Worm (Caenorhabditis elegans): ENCODE data around the gene Y38E10A.35.

The Y38E10A.35 gene

DNA sequence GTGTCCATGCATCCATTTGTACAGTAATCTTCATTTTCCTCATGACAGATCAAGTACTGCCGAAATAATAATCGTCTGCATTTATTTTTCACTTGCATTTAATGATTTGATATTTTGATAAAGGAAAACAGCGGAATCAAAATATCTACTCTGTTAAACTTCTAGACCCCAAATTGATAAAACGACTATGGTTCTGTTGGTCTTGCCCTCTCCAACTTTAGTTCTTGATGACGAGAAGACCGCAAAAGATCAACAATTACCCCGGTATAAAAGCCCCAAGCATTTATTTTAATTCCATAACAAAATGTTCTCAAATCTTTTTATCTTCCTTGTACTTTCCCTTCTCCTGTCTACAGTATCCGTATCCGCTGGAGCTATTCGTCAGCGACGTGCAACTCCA is 36.0 kb upstream of the Y38E10A.35 start, which contains the start of gene Y38E10A.9:
Y38E10A.9 (plus strand) TSS at position 301 of the 400 bp plus-strand sequence.
- TF ChIP-seq lir-3 (tag; optimal IDR thresholded peaks at IDR 0.05; ENCODE audit: poor library complexity) (no peak), lsy-2 (tag; optimal IDR thresholded peaks at IDR 0.05) (no peak), unc-86 (tag; optimal IDR thresholded peaks at IDR 0.05) (no peak), nhr-47 (tag; optimal IDR thresholded peaks at IDR 0.05) (no peak), C04F5.9 (tag; optimal IDR thresholded peaks at IDR 0.05) (no peak), sptf-1 (tag; optimal IDR thresholded peaks at IDR 0.05) (no peak)

DNA sequence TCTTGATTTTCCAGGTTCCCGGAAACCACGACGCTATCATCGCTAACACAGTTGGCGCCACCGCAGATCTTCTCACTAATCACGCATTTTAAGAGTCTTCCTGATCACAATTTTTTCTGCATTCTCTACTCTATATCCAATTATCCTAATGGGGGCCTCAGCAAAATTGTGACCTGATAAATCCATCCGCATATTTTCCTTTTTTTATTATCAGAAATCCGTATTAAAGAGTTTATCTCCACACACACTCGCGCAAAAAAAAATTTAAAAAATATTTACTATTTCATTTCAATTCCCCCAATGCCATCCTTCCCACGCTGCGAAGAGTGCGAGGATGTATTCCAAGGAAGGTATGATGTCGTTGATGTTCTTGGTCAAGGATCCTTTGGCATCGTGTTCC is 34.2 kb upstream of the Y38E10A.35 start, which contains the start of gene Y38E10A.8:
Y38E10A.8 (plus strand) TSS at position 301 of the 400 bp plus-strand sequence.
- TF ChIP-seq dsc-1 (tag; optimal IDR thresholded peaks at IDR 0.05), result peak; percentile 19
- TF ChIP-seq Y116A8C.19 (tag; optimal IDR thresholded peaks at IDR 0.05; ENCODE audit: borderline replicate concordance), result no peak

DNA sequence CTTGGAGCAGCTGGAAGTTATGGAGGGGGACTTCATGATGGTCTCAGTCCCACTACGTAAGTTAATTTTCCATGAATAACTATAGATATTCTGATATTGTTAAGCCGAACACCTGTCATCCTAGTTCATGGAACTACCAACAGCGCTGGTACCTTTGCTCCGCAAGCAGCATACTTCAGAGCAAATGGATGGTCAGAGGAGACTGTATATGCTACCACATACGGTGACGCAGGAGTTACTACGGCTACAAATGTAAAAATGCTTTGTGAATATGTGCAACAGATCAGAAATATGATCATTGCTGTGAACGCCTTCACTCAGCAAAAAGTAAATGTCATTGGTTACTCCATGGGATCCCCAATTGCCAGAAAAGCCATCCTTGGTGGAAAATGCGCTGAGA is 33.4 kb upstream of the Y38E10A.35 start:
- no peak for TF ChIP-seq nhr-237 (tag; optimal IDR thresholded peaks at IDR 0.05)
- TF ChIP-seq jun-1 (tag; optimal IDR thresholded peaks at IDR 0.05), result no peak
- no peak for TF ChIP-seq grh-1 (GFP tag; IDR thresholded peaks at IDR 0.05)

DNA sequence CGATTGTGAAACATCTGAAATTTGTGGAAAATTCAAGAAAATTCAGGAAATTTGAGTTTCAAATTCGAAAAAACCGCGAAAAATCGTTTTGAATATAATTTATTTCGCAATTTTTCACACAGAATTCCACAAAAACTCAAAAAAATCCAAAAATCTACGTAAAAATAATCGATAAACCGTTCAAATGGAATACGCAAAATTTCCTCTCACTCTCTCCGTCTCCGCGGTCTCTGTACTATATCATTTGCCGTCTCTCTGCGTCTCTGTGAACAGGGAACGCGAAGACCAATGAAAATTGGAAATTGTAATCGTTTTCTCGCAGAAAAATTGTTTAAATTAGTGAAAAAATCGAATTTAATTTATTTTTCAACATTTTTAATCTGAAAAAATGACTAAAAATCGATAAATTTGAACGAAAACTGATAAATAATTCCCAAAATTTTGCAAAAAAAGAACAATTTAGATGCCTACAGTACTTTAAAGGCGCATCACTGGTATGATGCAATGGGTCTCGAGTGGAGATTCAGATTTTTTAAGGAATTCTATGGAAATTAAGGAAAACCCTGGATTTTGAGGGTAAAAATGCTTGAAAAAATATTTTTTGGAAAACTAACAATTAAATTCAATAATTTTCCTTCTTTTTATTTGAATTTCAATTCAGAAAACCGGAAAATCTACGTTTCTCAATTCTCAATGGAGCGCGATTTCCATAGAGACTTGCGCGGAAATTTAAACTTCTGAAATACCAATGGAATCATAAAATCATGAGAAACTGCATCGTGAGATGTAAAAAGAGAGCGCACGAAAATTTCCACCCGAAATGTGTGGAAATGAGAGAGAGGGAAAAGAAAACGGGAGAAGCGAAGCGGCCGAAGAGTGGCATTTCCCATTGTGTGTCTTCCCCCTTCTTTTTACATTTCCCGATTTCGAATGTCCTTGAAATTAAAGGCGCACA is 31.3 kb upstream of the Y38E10A.35 start, which contains the start of the genes ceh-100 and lips-15:
ceh-100 (minus strand) TSS at position 14 of the 955 bp plus-strand sequence.
lips-15 (plus strand) TSS at position 720 of the 955 bp plus-strand sequence.
- TF ChIP-seq unc-130 (tag; optimal IDR thresholded peaks at IDR 0.05) (no peak), nhr-20 (tag; optimal IDR thresholded peaks at IDR 0.05) (no peak), aly-2 (tag; optimal IDR thresholded peaks at IDR 0.05) (no peak), ama-1 (optimal IDR thresholded peaks at IDR 0.05) (no peak), dpl-1 (GFP tag; optimal IDR thresholded peaks at IDR 0.05) (peak; percentile 13 to 70 (median 45)), zag-1 (tag; optimal IDR thresholded peaks at IDR 0.05) (no peak), nhr-76 (tag; optimal IDR thresholded peaks at IDR 0.05) (no peak), egl-27 (tag; optimal IDR thresholded peaks at IDR 0.05) (no peak), xbp-1 (tag; optimal IDR thresholded peaks at IDR 0.05) (no peak), lin-39 (tag; optimal IDR thresholded peaks at IDR 0.05) (no peak), ces-1 (GFP tag; optimal IDR thresholded peaks at IDR 0.05) (no peak), zip-4 (GFP tag; optimal IDR thresholded peaks at IDR 0.05) (no peak), lin-13 (GFP tag; optimal IDR thresholded peaks at IDR 0.05) (peak; percentile 5), sox-4 (tag; optimal IDR thresholded peaks at IDR 0.05) (no peak), egl-13 (tag; optimal IDR thresholded peaks at IDR 0.05) (no peak), tbx-2 (tag; optimal IDR thresholded peaks at IDR 0.05) (peak; percentile 8), ets-5 (GFP tag; IDR thresholded peaks at IDR 0.05) (no peak), ceh-90 (tag; optimal IDR thresholded peaks at IDR 0.05) (no peak), ztf-11 (tag; optimal IDR thresholded peaks at IDR 0.05) (no peak), mep-1 (tag; optimal IDR thresholded peaks at IDR 0.05) (peak; percentile 33), nhr-12 (tag; optimal IDR thresholded peaks at IDR 0.05) (no peak), hlh-17 (GFP tag; optimal IDR thresholded peaks at IDR 0.05; ENCODE audit: borderline replicate concordance) (no peak), tlp-1 (tag; optimal IDR thresholded peaks at IDR 0.05) (no peak), fos-1 (tag; optimal IDR thresholded peaks at IDR 0.05) (no peak), aha-1 (tag; optimal IDR thresholded peaks at IDR 0.05) (no peak), grh-1 (GFP tag; IDR thresholded peaks at IDR 0.05) (no peak), snu-23 (GFP tag; optimal IDR thresholded peaks at IDR 0.05) (peak; percentile 42), nhr-71 (tag; optimal IDR thresholded peaks at IDR 0.05) (no peak), lsy-2 (tag; optimal IDR thresholded peaks at IDR 0.05) (peak; percentile 22 to 23), blmp-1 (tag; optimal IDR thresholded peaks at IDR 0.05) (no peak), nhr-47 (tag; optimal IDR thresholded peaks at IDR 0.05) (no peak), C34B4.2 (tag; optimal IDR thresholded peaks at IDR 0.05) (no peak), lir-3 (tag; optimal IDR thresholded peaks at IDR 0.05; ENCODE audit: poor library complexity) (no peak), fkh-10 (GFP tag; optimal IDR thresholded peaks at IDR 0.05) (no peak), nhr-19 (GFP tag; conservative IDR thresholded peaks at IDR 0.05) (no peak), mdl-1 (tag; optimal IDR thresholded peaks at IDR 0.05) (no peak), nhr-84 (tag; optimal IDR thresholded peaks at IDR 0.05) (no peak), mef-2 (tag; optimal IDR thresholded peaks at IDR 0.05) (no peak)
